Worm (Caenorhabditis elegans): ENCODE results near the gene ndub-8.
A peak's percentile ranks its signal among the peaks of the same experiment; 100 is the strongest.

Gene ndub-8

ce11 chrII:13862453-13862852 is 10.2 kb upstream of the ndub-8 start:
- no peak for TF ChIP-seq ztf-23 (GFP tag; IDR thresholded peaks at IDR 0.05)
- TF ChIP-seq T22C8.4 (GFP tag; IDR thresholded peaks at IDR 0.05), result no peak
- no peak for TF ChIP-seq cog-1 (tag; optimal IDR thresholded peaks at IDR 0.05)
- TF ChIP-seq tab-1 (GFP tag; IDR thresholded peaks at IDR 0.05), result no peak
- TF ChIP-seq ref-1 (GFP tag; conservative IDR thresholded peaks at IDR 0.05), result no peak
- no peak for TF ChIP-seq med-1 (GFP tag; optimal IDR thresholded peaks at IDR 0.05; ENCODE audit: insufficient read depth)
- TF ChIP-seq klf-2 (GFP tag; conservative IDR thresholded peaks at IDR 0.05), result no peak
- TF ChIP-seq flt-1 (GFP tag; IDR thresholded peaks at IDR 0.05), result no peak
- TF ChIP-seq ztf-29 (GFP tag; IDR thresholded peaks at IDR 0.05), result no peak

ce11 chrII:13875734-13876133 is 3.1 kb downstream of the ndub-8 start, which contains the start of gene ing-3:
Gene ing-3, plus strand, starts transcription at chrII:13876034.
- no peak for TF ChIP-seq klf-2 (GFP tag; conservative IDR thresholded peaks at IDR 0.05)
- no peak for TF ChIP-seq T22C8.4 (GFP tag; IDR thresholded peaks at IDR 0.05)
- no peak for TF ChIP-seq tab-1 (GFP tag; IDR thresholded peaks at IDR 0.05)
- TF ChIP-seq ztf-29 (GFP tag; IDR thresholded peaks at IDR 0.05), result no peak
- TF ChIP-seq ztf-23 (GFP tag; IDR thresholded peaks at IDR 0.05), result no peak
- no peak for TF ChIP-seq med-1 (GFP tag; optimal IDR thresholded peaks at IDR 0.05; ENCODE audit: insufficient read depth)
- no peak for TF ChIP-seq ref-1 (GFP tag; conservative IDR thresholded peaks at IDR 0.05)
- TF ChIP-seq flt-1 (GFP tag; IDR thresholded peaks at IDR 0.05), result no peak
- TF ChIP-seq cog-1 (tag; optimal IDR thresholded peaks at IDR 0.05), result no peak

- no peak for TF ChIP-seq flt-1 (GFP tag; IDR thresholded peaks at IDR 0.05)
These were observed 5.3 kb downstream of the ndub-8 start for ce11 chrII:13877994-13878393.

ce11 chrII:13879589-13879988 is 6.9 kb downstream of the ndub-8 start:
- TF ChIP-seq klf-2 (GFP tag; conservative IDR thresholded peaks at IDR 0.05), result no peak
- TF ChIP-seq T22C8.4 (GFP tag; IDR thresholded peaks at IDR 0.05), result no peak

ce11 chrII:13882405-13882804 is 9.7 kb downstream of the ndub-8 start, which contains the start of gene hda-10:
Gene hda-10, plus strand, starts transcription at chrII:13882705.
- TF ChIP-seq flt-1 (GFP tag; IDR thresholded peaks at IDR 0.05) (no peak), ztf-23 (GFP tag; IDR thresholded peaks at IDR 0.05) (no peak), cog-1 (tag; optimal IDR thresholded peaks at IDR 0.05) (no peak), ztf-29 (GFP tag; IDR thresholded peaks at IDR 0.05) (no peak), tab-1 (GFP tag; IDR thresholded peaks at IDR 0.05) (no peak), ref-1 (GFP tag; conservative IDR thresholded peaks at IDR 0.05) (no peak), med-1 (GFP tag; optimal IDR thresholded peaks at IDR 0.05; ENCODE audit: insufficient read depth) (no peak), T22C8.4 (GFP tag; IDR thresholded peaks at IDR 0.05) (no peak), klf-2 (GFP tag; conservative IDR thresholded peaks at IDR 0.05) (no peak)

ce11 chrII:13886431-13886830 is 13.8 kb downstream of the ndub-8 start:
- TF ChIP-seq T22C8.4 (GFP tag; IDR thresholded peaks at IDR 0.05) (no peak), tab-1 (GFP tag; IDR thresholded peaks at IDR 0.05) (no peak)

ce11 chrII:13888278-13888677 is 15.6 kb downstream of the ndub-8 start, which contains the start of gene mcd-1:
Gene mcd-1, plus strand, starts transcription at chrII:13888544.
- TF ChIP-seq cog-1 (tag; optimal IDR thresholded peaks at IDR 0.05), result peak; percentile 28
- no peak for TF ChIP-seq klf-2 (GFP tag; conservative IDR thresholded peaks at IDR 0.05)

ce11 chrII:13896279-13896774 is 23.7 kb downstream of the ndub-8 start:
- TF ChIP-seq T22C8.4 (GFP tag; IDR thresholded peaks at IDR 0.05), result no peak
- no peak for TF ChIP-seq klf-2 (GFP tag; conservative IDR thresholded peaks at IDR 0.05)
- no peak for TF ChIP-seq ref-1 (GFP tag; conservative IDR thresholded peaks at IDR 0.05)
- no peak for TF ChIP-seq tab-1 (GFP tag; IDR thresholded peaks at IDR 0.05)
- TF ChIP-seq ztf-23 (GFP tag; IDR thresholded peaks at IDR 0.05), result no peak
- no peak for TF ChIP-seq cog-1 (tag; optimal IDR thresholded peaks at IDR 0.05)
- no peak for TF ChIP-seq ztf-29 (GFP tag; IDR thresholded peaks at IDR 0.05)
- no peak for TF ChIP-seq flt-1 (GFP tag; IDR thresholded peaks at IDR 0.05)
- TF ChIP-seq med-1 (GFP tag; optimal IDR thresholded peaks at IDR 0.05; ENCODE audit: insufficient read depth), result no peak

ce11 chrII:13899777-13900176 is 27.1 kb downstream of the ndub-8 start:
- TF ChIP-seq ref-1 (GFP tag; conservative IDR thresholded peaks at IDR 0.05), result no peak
- TF ChIP-seq tab-1 (GFP tag; IDR thresholded peaks at IDR 0.05), result no peak
- TF ChIP-seq med-1 (GFP tag; optimal IDR thresholded peaks at IDR 0.05; ENCODE audit: insufficient read depth), result no peak
- no peak for TF ChIP-seq flt-1 (GFP tag; IDR thresholded peaks at IDR 0.05)
- peak; percentile 50; the same call in 1 of the 2 replicates for TF ChIP-seq T22C8.4 (GFP tag; IDR thresholded peaks at IDR 0.05)

- no peak for TF ChIP-seq med-1 (GFP tag; optimal IDR thresholded peaks at IDR 0.05; ENCODE audit: insufficient read depth)
- TF ChIP-seq cog-1 (tag; optimal IDR thresholded peaks at IDR 0.05), result no peak
- no peak for TF ChIP-seq flt-1 (GFP tag; IDR thresholded peaks at IDR 0.05)
- TF ChIP-seq klf-2 (GFP tag; conservative IDR thresholded peaks at IDR 0.05), result no peak
- no peak for TF ChIP-seq ztf-29 (GFP tag; IDR thresholded peaks at IDR 0.05)
- no peak for TF ChIP-seq tab-1 (GFP tag; IDR thresholded peaks at IDR 0.05)
- TF ChIP-seq ztf-23 (GFP tag; IDR thresholded peaks at IDR 0.05), result no peak
- no peak for TF ChIP-seq ref-1 (GFP tag; conservative IDR thresholded peaks at IDR 0.05)
- TF ChIP-seq T22C8.4 (GFP tag; IDR thresholded peaks at IDR 0.05), result no peak
These were observed 29.3 kb downstream of the ndub-8 start, which contains the start of gene W02B8.1 for ce11 chrII:13902014-13902413. Gene W02B8.1, minus strand, starts transcription at chrII:13902114.

ce11 chrII:13903482-13903881 is 30.8 kb downstream of the ndub-8 start:
- TF ChIP-seq ref-1 (GFP tag; conservative IDR thresholded peaks at IDR 0.05) (no peak), flt-1 (GFP tag; IDR thresholded peaks at IDR 0.05) (no peak), med-1 (GFP tag; optimal IDR thresholded peaks at IDR 0.05; ENCODE audit: insufficient read depth) (no peak), ztf-29 (GFP tag; IDR thresholded peaks at IDR 0.05) (no peak), cog-1 (tag; optimal IDR thresholded peaks at IDR 0.05) (no peak), T22C8.4 (GFP tag; IDR thresholded peaks at IDR 0.05) (no peak), klf-2 (GFP tag; conservative IDR thresholded peaks at IDR 0.05) (no peak), tab-1 (GFP tag; IDR thresholded peaks at IDR 0.05) (no peak), ztf-23 (GFP tag; IDR thresholded peaks at IDR 0.05) (no peak)
